Fruit fly (Drosophila melanogaster) whole organism: Measurements from ENCODE around the gene Or33a.

Experiments
- Dll ChIP-seq: fragments of >200 bp; optimal IDR thresholded peaks from 2 replicates; lab custom pipeline; 2017
- usp ChIP-seq: fragments of >200 bp; optimal IDR thresholded peaks from 2 replicates; lab custom pipeline; 2017; ENCODE audit warnings: missing biosample characterization, missing genetic modification characterization, mixed read lengths

- no peak for TF ChIP-seq Dll (lab: Kevin White, UChicago)
- TF ChIP-seq usp (GFP tag; lab: Kevin White, UChicago), result no peak
Observed at dm6 chr2L:11934205-11934604, at the start of gene Or33a.
